Fruit fly (Drosophila melanogaster): ENCODE measurements around the gene Pomp.

The Pomp gene

dm6 chr2L:20787271-20787791 is at the start of gene Pomp:
Gene Pomp, plus strand, starts transcription at chr2L:20787656.
- TF ChIP-seq psq (optimal IDR thresholded peaks at IDR 0.05) (peak; percentile 99), ttk (optimal IDR thresholded peaks at IDR 0.05) (no peak), h (optimal IDR thresholded peaks at IDR 0.05) (no peak)

dm6 chr2L:20752160-20752559 is 35.3 kb upstream of the Pomp start, which contains the start of the genes Amacr and Ns4:
Gene Amacr, minus strand, starts transcription at chr2L:20752341.
Gene Ns4, plus strand, starts transcription at chr2L:20752476.
- TF ChIP-seq Sin3A (optimal IDR thresholded peaks at IDR 0.05) (no peak), insv (optimal IDR thresholded peaks at IDR 0.05) (no peak), psq (optimal IDR thresholded peaks at IDR 0.05) (no peak), h (optimal IDR thresholded peaks at IDR 0.05) (no peak), ttk (optimal IDR thresholded peaks at IDR 0.05) (no peak), Myc (optimal IDR thresholded peaks at IDR 0.05) (no peak)

- no peak for TF ChIP-seq Sin3A (optimal IDR thresholded peaks at IDR 0.05)
- TF ChIP-seq h (optimal IDR thresholded peaks at IDR 0.05) = no peak
- no peak for TF ChIP-seq ttk (optimal IDR thresholded peaks at IDR 0.05)
- TF ChIP-seq Myc (optimal IDR thresholded peaks at IDR 0.05) = no peak
- no peak for TF ChIP-seq psq (optimal IDR thresholded peaks at IDR 0.05)
- no peak for TF ChIP-seq insv (optimal IDR thresholded peaks at IDR 0.05)
Observed at dm6 chr2L:20757808-20758187, 29.7 kb upstream of the Pomp start, which contains the start of the genes Rhau and dia. Gene Rhau, minus strand, starts transcription at chr2L:20757985. Gene dia, plus strand, starts transcription at chr2L:20758144.

dm6 chr2L:20758188-20758846 is 29.1 kb upstream of the Pomp start:
- TF ChIP-seq ttk (optimal IDR thresholded peaks at IDR 0.05) = no peak
- TF ChIP-seq h (optimal IDR thresholded peaks at IDR 0.05) = no peak
- no peak for TF ChIP-seq insv (optimal IDR thresholded peaks at IDR 0.05)
- no peak for TF ChIP-seq Sin3A (optimal IDR thresholded peaks at IDR 0.05)
- TF ChIP-seq Myc (optimal IDR thresholded peaks at IDR 0.05) = no peak

- TF ChIP-seq ttk (optimal IDR thresholded peaks at IDR 0.05) = no peak
- TF ChIP-seq h (optimal IDR thresholded peaks at IDR 0.05) = no peak
- TF ChIP-seq psq (optimal IDR thresholded peaks at IDR 0.05) = no peak
- TF ChIP-seq Myc (optimal IDR thresholded peaks at IDR 0.05) = no peak
- no peak for TF ChIP-seq Sin3A (optimal IDR thresholded peaks at IDR 0.05)
- TF ChIP-seq insv (optimal IDR thresholded peaks at IDR 0.05) = no peak
Observed at dm6 chr2L:20758847-20759465, 28.5 kb upstream of the Pomp start.

- no peak for TF ChIP-seq ttk (optimal IDR thresholded peaks at IDR 0.05)
- no peak for TF ChIP-seq insv (optimal IDR thresholded peaks at IDR 0.05)
- no peak for TF ChIP-seq h (optimal IDR thresholded peaks at IDR 0.05)
- TF ChIP-seq Myc (optimal IDR thresholded peaks at IDR 0.05) = no peak
- no peak for TF ChIP-seq psq (optimal IDR thresholded peaks at IDR 0.05)
- TF ChIP-seq Sin3A (optimal IDR thresholded peaks at IDR 0.05) = no peak
Observed at dm6 chr2L:20759809-20760485, 27.5 kb upstream of the Pomp start.

- TF ChIP-seq psq (optimal IDR thresholded peaks at IDR 0.05) (no peak), ttk (optimal IDR thresholded peaks at IDR 0.05) (no peak), Sin3A (optimal IDR thresholded peaks at IDR 0.05) (no peak), h (optimal IDR thresholded peaks at IDR 0.05) (no peak), Myc (optimal IDR thresholded peaks at IDR 0.05) (no peak), insv (optimal IDR thresholded peaks at IDR 0.05) (no peak)
Observed at dm6 chr2L:20760956-20761355, 26.5 kb upstream of the Pomp start.

dm6 chr2L:20761951-20762538 is 25.4 kb upstream of the Pomp start:
- TF ChIP-seq Myc (optimal IDR thresholded peaks at IDR 0.05) (no peak), Sin3A (optimal IDR thresholded peaks at IDR 0.05) (no peak), h (optimal IDR thresholded peaks at IDR 0.05) (no peak), ttk (optimal IDR thresholded peaks at IDR 0.05) (no peak), psq (optimal IDR thresholded peaks at IDR 0.05) (no peak), insv (optimal IDR thresholded peaks at IDR 0.05) (no peak)

dm6 chr2L:20764663-20765062 is 22.8 kb upstream of the Pomp start:
- TF ChIP-seq ttk (optimal IDR thresholded peaks at IDR 0.05) (no peak), insv (optimal IDR thresholded peaks at IDR 0.05) (no peak), Myc (optimal IDR thresholded peaks at IDR 0.05) (no peak), h (optimal IDR thresholded peaks at IDR 0.05) (no peak), psq (optimal IDR thresholded peaks at IDR 0.05) (no peak), Sin3A (optimal IDR thresholded peaks at IDR 0.05) (no peak)

- TF ChIP-seq h (optimal IDR thresholded peaks at IDR 0.05) = no peak
- no peak for TF ChIP-seq Myc (optimal IDR thresholded peaks at IDR 0.05)
- TF ChIP-seq psq (optimal IDR thresholded peaks at IDR 0.05) = no peak
- no peak for TF ChIP-seq ttk (optimal IDR thresholded peaks at IDR 0.05)
Observed at dm6 chr2L:20768568-20769071, 18.8 kb upstream of the Pomp start.

dm6 chr2L:20770242-20770769 is 17.1 kb upstream of the Pomp start, which contains the start of gene cad:
Gene cad, plus strand, starts transcription at chr2L:20770731.
- TF ChIP-seq insv (optimal IDR thresholded peaks at IDR 0.05) (no peak), Sin3A (optimal IDR thresholded peaks at IDR 0.05) (no peak), ttk (optimal IDR thresholded peaks at IDR 0.05) (no peak)
